Fruit fly (Drosophila melanogaster): Measurements from ENCODE around the gene CG42827.
A peak's percentile ranks its signal among the peaks of the same experiment; 100 is the strongest.

Gene CG42827

dm6 chr3R:23416579-23416978 is 43.9 kb downstream of the CG42827 start (continued):
- TF ChIP-seq CG7368 (GFP tag; optimal IDR thresholded peaks at IDR 0.05) (no peak), CG1621 (tag; optimal IDR thresholded peaks at IDR 0.05) (no peak), CG8119 (GFP tag; IDR thresholded peaks at IDR 0.05) (peak; percentile 82), CG11762 (GFP tag; optimal IDR thresholded peaks at IDR 0.05; ENCODE audit: insufficient read depth) (no peak), CG8319 (GFP tag; optimal IDR thresholded peaks at IDR 0.05) (no peak), topi (GFP tag; optimal IDR thresholded peaks at IDR 0.05) (peak; percentile 45), dsx (GFP tag; optimal IDR thresholded peaks at IDR 0.05; ENCODE audit: poor library complexity, severe bottlenecking) (no peak)

dm6 chr3R:23417650-23418049 is 44.9 kb downstream of the CG42827 start:
- no peak for TF ChIP-seq dac (GFP tag; optimal IDR thresholded peaks at IDR 0.05)
- TF ChIP-seq Sox14 (GFP tag; optimal IDR thresholded peaks at IDR 0.05) = peak; percentile 12
- TF ChIP-seq Hr39 (GFP tag; optimal IDR thresholded peaks at IDR 0.05) = peak; percentile 63
- peak; percentile 68 for TF ChIP-seq Eip78C (GFP tag)
- TF ChIP-seq pdm3 (GFP tag; optimal IDR thresholded peaks at IDR 0.05) = peak; percentile 23
- TF ChIP-seq CG11902 (GFP tag; optimal IDR thresholded peaks at IDR 0.05) = no peak
- TF ChIP-seq Gug (GFP tag; IDR thresholded peaks at IDR 0.05) = no peak
- TF ChIP-seq fkh (GFP tag; optimal IDR thresholded peaks at IDR 0.05) = no peak
- TF ChIP-seq Blimp-1 (GFP tag; optimal IDR thresholded peaks at IDR 0.05) = no peak
- TF ChIP-seq spab (GFP tag; optimal IDR thresholded peaks at IDR 0.05) = no peak
- peak; percentile 26 for TF ChIP-seq CG6276 (GFP tag; optimal IDR thresholded peaks at IDR 0.05)
- peak; percentile 65 for TF ChIP-seq eg (GFP tag; IDR thresholded peaks at IDR 0.05)
- no peak for TF ChIP-seq fd59A (GFP tag; optimal IDR thresholded peaks at IDR 0.05)
- TF ChIP-seq CG10631 (GFP tag; optimal IDR thresholded peaks at IDR 0.05) = no peak
- peak; percentile 37 for TF ChIP-seq CG4318 (GFP tag; optimal IDR thresholded peaks at IDR 0.05)
- TF ChIP-seq CG15336 (GFP tag; IDR thresholded peaks at IDR 0.05) = peak; percentile 30; the same call in 1 of the 2 replicates
- no peak for TF ChIP-seq lz (GFP tag; optimal IDR thresholded peaks at IDR 0.05)
- TF ChIP-seq Ets21C (GFP tag; optimal IDR thresholded peaks at IDR 0.05) = no peak
- TF ChIP-seq dsx (GFP tag; optimal IDR thresholded peaks at IDR 0.05; ENCODE audit: poor library complexity, severe bottlenecking) = no peak
- TF ChIP-seq vri (GFP tag; optimal IDR thresholded peaks at IDR 0.05) = no peak
- TF ChIP-seq CG9139 (GFP tag; optimal IDR thresholded peaks at IDR 0.05) = no peak
- TF ChIP-seq CG6163 (GFP tag; IDR thresholded peaks at IDR 0.05) = no peak; the same call in 2 of the 3 replicates
- TF ChIP-seq CG11294 (GFP tag; IDR thresholded peaks at IDR 0.05) = no peak
- no peak for TF ChIP-seq CG8632 (GFP tag; optimal IDR thresholded peaks at IDR 0.05)
- peak; percentile 46 for TF ChIP-seq OdsH (GFP tag; optimal IDR thresholded peaks at IDR 0.05)
- peak; percentile 46 for TF ChIP-seq cyc (GFP tag; optimal IDR thresholded peaks at IDR 0.05)
- TF ChIP-seq net (GFP tag; optimal IDR thresholded peaks at IDR 0.05) = no peak
- no peak for TF ChIP-seq CG16779 (tag; optimal IDR thresholded peaks at IDR 0.05)
- TF ChIP-seq Hr4 (GFP tag; optimal IDR thresholded peaks at IDR 0.05) = peak; percentile 66
- TF ChIP-seq CG31627 (GFP tag; optimal IDR thresholded peaks at IDR 0.05) = peak; percentile 63
- TF ChIP-seq CG1621 (tag; optimal IDR thresholded peaks at IDR 0.05) = no peak
- no peak for TF ChIP-seq Sox15 (GFP tag; optimal IDR thresholded peaks at IDR 0.05)
- TF ChIP-seq CG3032 (tag; optimal IDR thresholded peaks at IDR 0.05) = no peak
- TF ChIP-seq topi (GFP tag; optimal IDR thresholded peaks at IDR 0.05) = peak; percentile 38
- TF ChIP-seq achi (GFP tag; optimal IDR thresholded peaks at IDR 0.05) = peak; percentile 10
- TF ChIP-seq Sox102F (GFP tag; optimal IDR thresholded peaks at IDR 0.05) = peak; percentile 50
- peak; percentile 60; the same call in 2 of the 3 replicates for TF ChIP-seq CG8119 (GFP tag; IDR thresholded peaks at IDR 0.05)
- peak; percentile 76 for TF ChIP-seq CG32006 (GFP tag; optimal IDR thresholded peaks at IDR 0.05)
- TF ChIP-seq salr (GFP tag; optimal IDR thresholded peaks at IDR 0.05) = peak in 1 of 2 experiments; percentile 0
- TF ChIP-seq Lpt (GFP tag; optimal IDR thresholded peaks at IDR 0.05) = no peak
- peak; percentile 36 for TF ChIP-seq esn (GFP tag; optimal IDR thresholded peaks at IDR 0.05)
- TF ChIP-seq CG7368 (GFP tag; optimal IDR thresholded peaks at IDR 0.05) = no peak
- TF ChIP-seq CG6808 (GFP tag; optimal IDR thresholded peaks at IDR 0.05) = no peak
- TF ChIP-seq svp (GFP tag) = peak; percentile 69
- no peak for TF ChIP-seq CG10669 (GFP tag; optimal IDR thresholded peaks at IDR 0.05)
- no peak for TF ChIP-seq CG6792 (GFP tag; optimal IDR thresholded peaks at IDR 0.05)
- TF ChIP-seq CG3919 (GFP tag; optimal IDR thresholded peaks at IDR 0.05) = peak; percentile 30
- peak; percentile 43 for TF ChIP-seq Smox (GFP tag; optimal IDR thresholded peaks at IDR 0.05)
